Worm (Caenorhabditis elegans) whole organism, L2 larva: ENCODE measurements around the gene ZK262.2.

Source experiments
- C34F6.9 ChIP-seq: fragments of 150-350 bp; optimal IDR thresholded peaks from 2 replicates; lab custom pipeline; 2014; ENCODE audit warnings: missing biosample characterization, missing genetic modification characterization
- F13H6.1 ChIP-seq: sonication (generic microtip); optimal IDR thresholded peaks from 2 replicates; lab custom pipeline; 2016; ENCODE audit warnings: missing genetic modification characterization, missing compliant biosample characterization
- Y55F3AM.14 ChIP-seq: fragments of 200-800 bp; sonication (Bioruptor generic); optimal IDR thresholded peaks from 2 replicates; lab custom pipeline; 2018; ENCODE audit warnings: mild to moderate bottlenecking, missing genetic modification characterization, missing compliant biosample characterization
- ZK546.5 ChIP-seq: sonication (generic microtip); optimal IDR thresholded peaks from 2 replicates; lab custom pipeline; 2017; ENCODE audit warnings: missing biosample characterization, missing genetic modification characterization
- aly-2 ChIP-seq: fragments of 150-350 bp; optimal IDR thresholded peaks from 2 replicates; lab custom pipeline; 2014; ENCODE audit warnings: missing biosample characterization, missing genetic modification characterization
- ama-1 ChIP-seq: fragments of 150-350 bp; optimal IDR thresholded peaks from 2 replicates; lab custom pipeline; 2018; ENCODE audit warnings: inconsistent platforms
- blmp-1 ChIP-seq: sonication (generic microtip); optimal IDR thresholded peaks from 2 replicates; lab custom pipeline; 2017; ENCODE audit warnings: missing genetic modification characterization, mild to moderate bottlenecking, missing compliant biosample characterization, antibody characterized with exemption, moderate library complexity; ENCODE audit not compliant: insufficient read depth
- ceh-82 ChIP-seq: fragments of 150-350 bp; optimal IDR thresholded peaks from 2 replicates; lab custom pipeline; 2014; ENCODE audit warnings: missing biosample characterization, missing genetic modification characterization
- crh-2 ChIP-seq: sonication (generic microtip); optimal IDR thresholded peaks from 2 replicates; lab custom pipeline; 2017; ENCODE audit warnings: missing biosample characterization, missing genetic modification characterization
- dmd-4 ChIP-seq: sonication (generic microtip); optimal IDR thresholded peaks from 2 replicates; lab custom pipeline; 2017; ENCODE audit warnings: missing biosample characterization, missing genetic modification characterization
- elt-3 ChIP-seq: sonication (generic microtip); optimal IDR thresholded peaks from 2 replicates; lab custom pipeline; 2017; ENCODE audit warnings: missing biosample characterization, missing genetic modification characterization
- fos-1 ChIP-seq: fragments of 150-350 bp; optimal IDR thresholded peaks from 2 replicates; lab custom pipeline; 2014; ENCODE audit warnings: missing biosample characterization, missing genetic modification characterization
- gmeb-1 ChIP-seq: fragments of 150-350 bp; optimal IDR thresholded peaks from 2 replicates; lab custom pipeline; 2014; ENCODE audit warnings: missing biosample characterization, missing genetic modification characterization
- lin-13 ChIP-seq: fragments of 150-350 bp; optimal IDR thresholded peaks from 2 replicates; lab custom pipeline; 2014; ENCODE audit warnings: missing biosample characterization, missing genetic modification reagents, missing genetic modification characterization
- mab-5 ChIP-seq: fragments of 150-350 bp; optimal IDR thresholded peaks from 2 replicates; lab custom pipeline; 2014; ENCODE audit warnings: missing biosample characterization, missing genetic modification characterization
- mdl-1 ChIP-seq, 2 experiments: fragments of 150-350 bp in 1 of 2; sonication (generic microtip) in 1 of 2; optimal IDR thresholded peaks; 2 replicates each; lab custom pipeline; 2017; ENCODE audit warnings: missing biosample characterization in 2 of 2, missing genetic modification characterization in 2 of 2
- nhr-10 ChIP-seq: sonication (generic microtip); optimal IDR thresholded peaks from 2 replicates; lab custom pipeline; 2017; ENCODE audit warnings: missing biosample characterization, missing genetic modification characterization
- nhr-12 ChIP-seq: fragments of 150-350 bp; optimal IDR thresholded peaks from 2 replicates; lab custom pipeline; 2014; ENCODE audit warnings: missing biosample characterization, missing genetic modification characterization
- nhr-129 ChIP-seq: fragments of 150-350 bp; optimal IDR thresholded peaks from 2 replicates; lab custom pipeline; 2014; ENCODE audit warnings: missing biosample characterization, missing genetic modification characterization
- nhr-21 ChIP-seq: fragments of 150-350 bp; optimal IDR thresholded peaks from 2 replicates; lab custom pipeline; 2014; ENCODE audit warnings: missing biosample characterization, missing genetic modification characterization
- nhr-23 ChIP-seq: fragments of 150-350 bp; optimal IDR thresholded peaks from 2 replicates; lab custom pipeline; 2014; ENCODE audit warnings: missing biosample characterization, missing genetic modification reagents, missing genetic modification characterization
- nhr-237 ChIP-seq: fragments of 150-350 bp; optimal IDR thresholded peaks from 2 replicates; lab custom pipeline; 2014; ENCODE audit warnings: missing biosample characterization, missing genetic modification characterization
- nhr-25 ChIP-seq: fragments of 150-350 bp; sonication (generic microtip); optimal IDR thresholded peaks from 3 replicates; lab custom pipeline; 2014; ENCODE audit warnings: missing biosample characterization, missing genetic modification characterization
- nhr-6 ChIP-seq: fragments of 150-350 bp; optimal IDR thresholded peaks from 2 replicates; lab custom pipeline; 2014; ENCODE audit warnings: missing biosample characterization, missing genetic modification characterization
- nhr-77 ChIP-seq: fragments of 150-350 bp; optimal IDR thresholded peaks from 2 replicates; lab custom pipeline; 2014; ENCODE audit warnings: missing biosample characterization, missing genetic modification characterization
- sem-4 ChIP-seq: fragments of 150-350 bp; optimal IDR thresholded peaks from 2 replicates; lab custom pipeline; 2014; ENCODE audit warnings: missing biosample characterization, missing genetic modification reagents, missing genetic modification characterization
- sma-9 ChIP-seq, 2 experiments: fragments of 150-350 bp in 1 of 2; sonication (generic microtip) in 1 of 2; optimal IDR thresholded peaks; 2 replicates each; lab custom pipeline; 2014 to 2016; ENCODE audit warnings: missing genetic modification characterization in 2 of 2, mild to moderate bottlenecking in 1 of 2, missing biosample characterization in 1 of 2, missing compliant biosample characterization in 1 of 2, missing genetic modification reagents in 1 of 2, moderate library complexity in 1 of 2
- snpc-4 ChIP-seq: fragments of 150-350 bp; optimal IDR thresholded peaks from 2 replicates; lab custom pipeline; 2014; ENCODE audit warnings: missing biosample characterization, missing genetic modification characterization
- unc-39 ChIP-seq: fragments of 150-350 bp; optimal IDR thresholded peaks from 2 replicates; lab custom pipeline; 2014; ENCODE audit warnings: missing biosample characterization, missing genetic modification characterization
- unc-55 ChIP-seq: fragments of 150-350 bp; sonication (generic microtip); optimal IDR thresholded peaks from 3 replicates; lab custom pipeline; 2014; ENCODE audit warnings: missing biosample characterization, missing genetic modification reagents, missing genetic modification characterization
- unc-62 ChIP-seq: fragments of 150-350 bp; optimal IDR thresholded peaks from 2 replicates; lab custom pipeline; 2014; ENCODE audit warnings: missing biosample characterization, missing genetic modification reagents, missing genetic modification characterization
- zag-1 ChIP-seq: fragments of 150-350 bp; optimal IDR thresholded peaks from 2 replicates; lab custom pipeline; 2014; ENCODE audit warnings: missing biosample characterization, missing genetic modification characterization
- ztf-11 ChIP-seq: sonication (generic microtip); optimal IDR thresholded peaks from 2 replicates; lab custom pipeline; 2017; ENCODE audit warnings: missing biosample characterization, missing genetic modification characterization
- ztf-4 ChIP-seq: fragments of 150-350 bp; optimal IDR thresholded peaks from 2 replicates; lab custom pipeline; 2014; ENCODE audit warnings: missing biosample characterization, missing genetic modification characterization

Gene ZK262.2

DNA sequence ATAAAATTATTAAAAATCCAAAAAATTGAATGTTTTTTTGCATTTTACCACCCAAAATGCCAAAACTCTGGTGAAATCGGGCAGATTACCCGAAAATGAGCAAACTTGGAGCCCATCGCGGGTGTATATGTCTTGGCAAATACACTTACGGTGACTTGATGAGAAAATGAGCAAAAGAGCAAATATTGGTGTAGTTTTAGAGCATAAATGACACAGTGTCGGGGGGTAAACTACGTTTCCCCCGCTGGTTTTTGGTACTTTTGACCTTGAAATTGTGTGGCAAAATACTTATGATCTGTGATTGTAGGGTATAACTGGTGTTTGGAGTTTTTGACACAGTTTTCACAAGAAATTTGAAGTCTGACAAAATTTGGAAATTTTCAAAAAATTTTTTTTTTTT lies at the start of gene ZK262.2:
ZK262.2 (minus strand) TSS at position 101 of the 400 bp plus-strand sequence.
- no peak for TF ChIP-seq nhr-12
- TF ChIP-seq nhr-21 (tag; lab: Kevin White, UChicago) = no peak
- no peak for TF ChIP-seq nhr-77 (tag; lab: Kevin White, UChicago)
- TF ChIP-seq elt-3 (tag; lab: Kevin White, UChicago) = no peak
- no peak for TF ChIP-seq gmeb-1 (tag; lab: Kevin White, UChicago)
- no peak for TF ChIP-seq unc-55 (GFP tag; lab: Kevin White, UChicago)
- TF ChIP-seq nhr-25 (tag; lab: Kevin White, UChicago) = no peak
- TF ChIP-seq Y55F3AM.14 = no peak

DNA sequence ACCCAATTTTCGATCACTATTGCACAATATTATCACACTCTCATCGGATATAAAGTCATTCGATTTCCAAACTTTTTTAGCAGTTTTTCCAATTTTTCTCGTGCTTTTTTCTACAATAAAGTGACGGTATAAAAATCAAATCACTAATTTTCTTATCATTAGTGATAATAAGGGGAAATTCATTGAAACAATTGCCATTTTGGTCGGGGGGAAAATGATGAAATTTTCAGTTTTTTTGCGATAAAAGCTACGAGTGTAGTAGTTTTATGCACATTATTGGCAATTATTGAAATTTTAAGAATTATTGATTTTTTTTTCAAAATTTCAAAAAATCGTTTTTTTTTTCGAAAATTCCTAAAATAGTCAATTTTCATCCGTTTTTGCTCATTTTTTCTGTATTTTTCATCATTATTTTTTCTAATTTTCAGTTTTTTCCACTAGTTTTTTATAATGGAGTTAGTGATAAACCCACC lies 49.6 kb upstream of the ZK262.2 start, which contains the start of gene ZK228.4:
ZK228.4 (plus strand) TSS at position 423 of the 473 bp plus-strand sequence.
- TF ChIP-seq nhr-12 (no peak), gmeb-1 (tag; lab: Kevin White, UChicago) (peak; percentile 9), dmd-4 (tag; lab: Kevin White, UChicago) (no peak), nhr-237 (no peak), fos-1 (tag; lab: Kevin White, UChicago) (peak; percentile 63), zag-1 (tag; lab: Kevin White, UChicago) (no peak), nhr-129 (no peak)

DNA sequence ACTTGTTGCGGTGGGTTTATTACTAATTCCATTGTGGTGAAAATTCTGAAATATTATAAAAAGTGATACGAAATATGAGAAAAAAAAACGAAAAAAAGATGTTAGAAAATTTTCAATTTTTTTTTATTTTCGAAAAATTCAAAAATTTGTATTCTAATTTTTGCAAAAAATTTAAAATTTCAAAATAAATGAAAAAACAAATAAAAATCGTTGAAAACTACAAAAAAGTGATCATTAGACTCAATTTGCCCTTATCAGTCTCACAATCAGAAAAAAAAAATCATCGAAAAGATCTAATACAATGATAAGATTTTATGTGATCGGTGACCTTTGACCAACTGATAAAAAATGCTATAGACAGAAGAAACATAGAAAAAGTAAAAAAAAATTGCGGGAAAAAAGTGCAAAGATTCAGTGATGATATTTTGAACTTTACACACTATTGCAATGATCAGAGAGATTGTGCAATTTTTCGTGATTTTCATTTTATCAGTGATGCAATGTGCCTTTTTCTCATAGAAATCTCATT lies 48.5 kb upstream of the ZK262.2 start, which contains the start of gene ZK228.3:
ZK228.3 (minus strand) TSS at position 51 of the 529 bp plus-strand sequence.
- no peak for TF ChIP-seq nhr-23
- TF ChIP-seq crh-2 (tag; lab: Kevin White, UChicago) = no peak
- TF ChIP-seq lin-13 (GFP tag; lab: Kevin White, UChicago) = no peak
- no peak for TF ChIP-seq nhr-129
- no peak for TF ChIP-seq ztf-11 (tag; lab: Kevin White, UChicago)
- no peak for TF ChIP-seq unc-39 (tag; lab: Kevin White, UChicago)
- no peak for TF ChIP-seq nhr-6 (tag; lab: Kevin White, UChicago)
- no peak for TF ChIP-seq elt-3 (tag; lab: Kevin White, UChicago)
- TF ChIP-seq ceh-82 (tag; lab: Kevin White, UChicago) = no peak
- no peak for TF ChIP-seq ZK546.5
- no peak for TF ChIP-seq nhr-12
- no peak for TF ChIP-seq mab-5
- no peak for TF ChIP-seq nhr-237
- TF ChIP-seq mdl-1 (tag; optimal IDR thresholded peaks at IDR 0.05; lab: Kevin White, UChicago) = no peak
- peak; percentile 53 for TF ChIP-seq sma-9 (GFP tag; optimal IDR thresholded peaks at IDR 0.05; lab: Kevin White, UChicago)
- no peak for TF ChIP-seq sma-9 (tag; optimal IDR thresholded peaks at IDR 0.05; lab: Kevin White, UChicago)
- TF ChIP-seq nhr-10 (tag; lab: Kevin White, UChicago) = no peak
- TF ChIP-seq gmeb-1 (tag; lab: Kevin White, UChicago) = peak; percentile 13
- TF ChIP-seq Y55F3AM.14 = no peak
- TF ChIP-seq blmp-1 (tag; lab: Kevin White, UChicago) = peak; percentile 8
- TF ChIP-seq snpc-4 (tag; lab: Kevin White, UChicago) = no peak
- no peak for TF ChIP-seq ztf-4
- TF ChIP-seq unc-55 (GFP tag; lab: Kevin White, UChicago) = no peak
- no peak for TF ChIP-seq aly-2 (tag; lab: Kevin White, UChicago)
- TF ChIP-seq C34F6.9 (tag; lab: Kevin White, UChicago) = no peak
- peak; percentile 86 for TF ChIP-seq fos-1 (tag; lab: Kevin White, UChicago)

DNA sequence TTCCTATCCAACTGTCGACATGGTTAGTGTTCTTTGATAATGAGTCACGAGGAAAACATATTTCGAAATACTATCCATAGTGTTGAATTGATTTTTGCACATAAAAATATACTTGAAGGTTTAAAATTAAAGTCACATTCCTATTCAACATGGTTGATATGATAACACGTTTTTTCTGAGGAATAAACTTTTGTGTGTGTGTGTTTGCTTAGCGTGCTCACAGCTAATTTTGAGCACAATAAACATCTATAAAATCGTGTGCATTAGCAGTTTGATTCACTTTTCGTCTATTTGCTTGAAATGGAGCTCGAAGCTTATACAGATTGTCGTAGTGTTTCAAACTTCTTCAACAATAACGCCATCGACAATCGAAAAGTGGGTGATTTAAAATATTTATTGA lies 43.8 kb upstream of the ZK262.2 start, which contains the start of gene ZK228.10:
ZK228.10 (plus strand) TSS at position 301 of the 400 bp plus-strand sequence.
- no peak for TF ChIP-seq nhr-77 (tag; lab: Kevin White, UChicago)
- no peak for TF ChIP-seq nhr-21 (tag; lab: Kevin White, UChicago)
- no peak for TF ChIP-seq sem-4 (tag; lab: Kevin White, UChicago)
- TF ChIP-seq ztf-4 = no peak
- TF ChIP-seq ama-1 = no peak
- TF ChIP-seq nhr-12 = no peak

DNA sequence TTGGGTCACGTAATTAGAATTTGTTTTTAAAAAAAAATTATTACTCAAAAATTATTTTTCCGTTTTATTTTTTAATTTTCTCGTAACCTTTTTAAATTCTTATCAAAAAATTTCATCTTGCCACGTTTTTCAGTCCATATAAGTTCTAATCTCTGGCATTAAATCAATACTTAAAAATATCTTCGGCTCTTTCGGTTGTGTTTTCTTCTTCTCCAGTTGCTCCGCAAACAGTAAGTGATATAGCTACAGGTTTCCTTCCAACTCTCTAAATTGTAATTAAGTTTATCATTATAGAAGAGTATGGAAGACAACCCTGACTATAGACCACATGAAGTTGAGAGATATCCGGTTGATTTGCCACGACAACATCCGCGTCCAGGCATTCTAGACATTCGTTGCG lies 31.3 kb upstream of the ZK262.2 start, which contains the start of gene ZK228.1:
ZK228.1 (plus strand) TSS at position 301 of the 400 bp plus-strand sequence.
- TF ChIP-seq unc-62 (GFP tag; lab: Kevin White, UChicago) = no peak
- no peak for TF ChIP-seq ZK546.5
- TF ChIP-seq F13H6.1 = no peak
